Worm (Caenorhabditis elegans): ENCODE data around the gene fmo-2.

ce11 chrIV:10718865-10719264 lies 36.5 kb downstream of the fmo-2 start:
- TF ChIP-seq mep-1 (tag; optimal IDR thresholded peaks at IDR 0.05) (no peak), lin-13 (tag; optimal IDR thresholded peaks at IDR 0.05) (no peak), nhr-12 (tag; optimal IDR thresholded peaks at IDR 0.05) (no peak), ztf-11 (tag; optimal IDR thresholded peaks at IDR 0.05) (no peak), nhr-28 (tag; optimal IDR thresholded peaks at IDR 0.05) (no peak), snpc-4 (tag; optimal IDR thresholded peaks at IDR 0.05) (no peak), elt-3 (tag; optimal IDR thresholded peaks at IDR 0.05) (no peak), pha-4 (tag; optimal IDR thresholded peaks at IDR 0.05) (no peak), elt-1 (tag; optimal IDR thresholded peaks at IDR 0.05; ENCODE audit: borderline replicate concordance, insufficient read depth) (no peak)
